Worm (Caenorhabditis elegans) whole organism, L4/young adult: ENCODE measurements around the gene grl-3.
"Not testable (repeated sequence)": the region's sequence is repeated elsewhere in the genome, so short reads cannot be mapped to it uniquely, and the experiment has no call there.

Experiments
- W03F9.2 ChIP-seq: fragments of 150-350 bp; optimal IDR thresholded peaks from 2 replicates; lab custom pipeline; 2014; ENCODE audit warnings: missing biosample characterization, missing genetic modification characterization
- him-1 ChIP-seq: sonication (generic microtip); optimal IDR thresholded peaks from 2 replicates; lab custom pipeline; 2016; ENCODE audit warnings: missing genotype, missing genetic modification reagents, missing genetic modification characterization, missing compliant biosample characterization

- TF ChIP-seq him-1, W03F9.2 (tag; lab: Kevin White, UChicago): not testable (repeated sequence)
Measured at ce11 chrV:11395024-11395423, 16.3 kb upstream of the grl-3 start, which contains the start of gene K03B8.4.
